Worm (Caenorhabditis elegans) whole organism, L1 larva: ENCODE results near the gene pho-9.

Source experiments
- blmp-1 ChIP-seq: fragments of 150-350 bp; optimal IDR thresholded peaks from 2 replicates; lab custom pipeline; 2014; ENCODE audit warnings: missing biosample characterization, missing genetic modification characterization
- ceh-82 ChIP-seq, 3 experiments: fragments of 150-350 bp in 1 of 3; sonication (generic microtip) in 2 of 3; optimal IDR thresholded peaks; 2 replicates each; lab custom pipeline; 2014 to 2017; ENCODE audit warnings: missing biosample characterization in 3 of 3, missing genetic modification characterization in 3 of 3
- ets-5 ChIP-seq: fragments of 200-800 bp; sonication (Bioruptor generic); IDR thresholded peaks from 2 replicates; pipeline ENCODE4 v1.3.6; 2022; ENCODE audit warnings: missing genetic modification characterization, missing compliant biosample characterization
- lir-3 ChIP-seq: sonication (generic microtip); optimal IDR thresholded peaks from 2 replicates; lab custom pipeline; 2016; ENCODE audit warnings: mild to moderate bottlenecking, missing genetic modification characterization, moderate library complexity, missing compliant biosample characterization; ENCODE audit not compliant: poor library complexity
- nhr-84 ChIP-seq: sonication (generic microtip); optimal IDR thresholded peaks from 2 replicates; lab custom pipeline; 2017; ENCODE audit warnings: missing biosample characterization, missing genetic modification characterization
- pag-3 ChIP-seq: sonication (generic microtip); optimal IDR thresholded peaks from 2 replicates; lab custom pipeline; 2017; ENCODE audit warnings: missing genetic modification characterization, mild to moderate bottlenecking, missing compliant biosample characterization, antibody characterized with exemption, borderline replicate concordance; ENCODE audit not compliant: insufficient read depth
- rnt-1 ChIP-seq: sonication (generic microtip); optimal IDR thresholded peaks from 2 replicates; lab custom pipeline; 2016; ENCODE audit warnings: mild to moderate bottlenecking, missing genetic modification characterization, moderate library complexity, missing compliant biosample characterization
- snpc-4 ChIP-seq: fragments of 150-350 bp; optimal IDR thresholded peaks from 2 replicates; lab custom pipeline; 2014; ENCODE audit warnings: missing biosample characterization, missing genetic modification characterization
- sox-4 ChIP-seq: sonication (generic microtip); optimal IDR thresholded peaks from 2 replicates; lab custom pipeline; 2016; ENCODE audit warnings: missing genetic modification characterization, missing compliant biosample characterization
- unc-62 ChIP-seq: fragments of 150-350 bp; optimal IDR thresholded peaks from 2 replicates; lab custom pipeline; 2014; ENCODE audit warnings: missing biosample characterization, missing genetic modification reagents, missing genetic modification characterization
- xbp-1 ChIP-seq: sonication (generic microtip); optimal IDR thresholded peaks from 2 replicates; lab custom pipeline; 2016; ENCODE audit warnings: missing genetic modification characterization, missing compliant biosample characterization

DNA sequence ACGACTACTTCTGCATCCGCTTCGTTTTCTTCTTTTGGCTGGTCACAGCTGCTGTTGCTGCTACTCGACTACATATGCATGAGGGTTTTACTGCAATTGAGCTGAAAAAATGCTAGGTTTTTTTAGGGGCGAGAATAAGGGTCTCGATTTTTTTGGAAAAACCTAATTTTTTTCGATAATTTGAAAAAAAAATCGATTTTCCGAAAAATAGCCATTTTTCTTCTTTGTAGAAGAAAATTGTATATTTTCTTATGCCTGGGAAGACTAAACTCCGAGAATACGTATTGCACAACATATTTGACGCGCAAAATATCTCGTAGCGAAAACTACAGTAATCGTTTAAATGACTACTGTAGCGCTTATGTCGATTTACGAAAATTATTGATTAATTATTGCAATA lies 44.1 kb downstream of the pho-9 start, which contains the start of gene tmem-132:
- TF ChIP-seq lir-3 (no peak), xbp-1 (no peak), pag-3 (tag; lab: Kevin White, UChicago) (no peak), nhr-84 (no peak), unc-62 (GFP tag; lab: Kevin White, UChicago) (no peak), snpc-4 (no peak), rnt-1 (tag; lab: Kevin White, UChicago) (no peak), ceh-82 (tag; optimal IDR thresholded peaks at IDR 0.05; lab: Kevin White, UChicago) (no peak), sox-4 (tag; lab: Kevin White, UChicago) (no peak), ets-5 (GFP tag; lab: Robert Waterston, UW) (no peak), blmp-1 (tag; lab: Kevin White, UChicago) (no peak)
